Fruit fly (Drosophila melanogaster) whole organism, pupa: ENCODE data around the gene Mlc-c.

Experiments used
- CG10348 ChIP-seq: fragments of 200-800 bp; sonication (Bioruptor generic); IDR thresholded peaks from 2 replicates; pipeline ENCODE4 v1.3.6; 2022; ENCODE audit warnings: missing biosample characterization, missing genetic modification characterization
- CG12605 ChIP-seq: fragments of 200-800 bp; sonication (Bioruptor generic); IDR thresholded peaks from 2 replicates; pipeline ENCODE4 v1.3.6; 2022; ENCODE audit warnings: missing biosample characterization, missing genetic modification characterization
- CG13204 ChIP-seq: fragments of 200-800 bp; sonication (Bioruptor generic); optimal IDR thresholded peaks from 2 replicates; lab custom pipeline; 2018; ENCODE audit warnings: missing biosample characterization, mild to moderate bottlenecking, missing genetic modification characterization, moderate library complexity
- CG14655 ChIP-seq: fragments of 200-800 bp; sonication (Bioruptor generic); optimal IDR thresholded peaks from 3 replicates; lab custom pipeline; 2017; ENCODE audit warnings: mild to moderate bottlenecking, missing biosample characterization, missing genetic modification reagents, missing genetic modification characterization
- CG15710 ChIP-seq: fragments of 200-800 bp; sonication (Bioruptor generic); optimal IDR thresholded peaks from 2 replicates; lab custom pipeline; 2018; ENCODE audit warnings: missing biosample characterization, mild to moderate bottlenecking, missing genetic modification characterization, moderate library complexity
- CG17806 ChIP-seq: fragments of 200-800 bp; sonication (Bioruptor generic); optimal IDR thresholded peaks from 2 replicates; lab custom pipeline; 2018; ENCODE audit warnings: missing biosample characterization, mild to moderate bottlenecking, missing genetic modification characterization, moderate library complexity
- CG32121 ChIP-seq: fragments of 200-800 bp; sonication (Bioruptor generic); IDR thresholded peaks from 2 replicates; pipeline ENCODE4 v1.3.6; 2022; ENCODE audit warnings: missing biosample characterization, missing genetic modification characterization
- CG34367 ChIP-seq: fragments of 200-800 bp; sonication (Bioruptor generic); optimal IDR thresholded peaks from 2 replicates; lab custom pipeline; 2018; ENCODE audit warnings: missing biosample characterization, mild to moderate bottlenecking, missing genetic modification characterization
- CG4496 ChIP-seq: fragments of 200-800 bp; sonication (Bioruptor generic); IDR thresholded peaks from 3 replicates; pipeline ENCODE4 v1.3.6; 2022; ENCODE audit warnings: missing biosample characterization, missing genetic modification characterization
- CG8159 ChIP-seq: fragments of 200-800 bp; sonication (Bioruptor generic); optimal IDR thresholded peaks from 3 replicates; lab custom pipeline; 2018; ENCODE audit warnings: missing biosample characterization, mild to moderate bottlenecking, missing genetic modification characterization, moderate library complexity
- CG8301 ChIP-seq: fragments of 200-800 bp; sonication (Bioruptor generic); optimal IDR thresholded peaks from 2 replicates; lab custom pipeline; 2018; ENCODE audit warnings: missing biosample characterization, mild to moderate bottlenecking, missing genetic modification characterization
- CG9948 ChIP-seq: fragments of 200-800 bp; sonication (Bioruptor generic); optimal IDR thresholded peaks from 2 replicates; lab custom pipeline; 2018; ENCODE audit warnings: missing biosample characterization, mild to moderate bottlenecking, missing genetic modification characterization, moderate library complexity
- D1 ChIP-seq: fragments of 200-800 bp; sonication (Bioruptor generic); optimal IDR thresholded peaks from 2 replicates; lab custom pipeline; 2018; ENCODE audit warnings: missing biosample characterization, mild to moderate bottlenecking, missing genetic modification characterization, moderate library complexity
- EcR ChIP-seq: fragments of 200-800 bp; sonication (Bioruptor generic); optimal IDR thresholded peaks from 3 replicates; lab custom pipeline; 2019; ENCODE audit warnings: missing biosample characterization, missing genetic modification characterization, mild to moderate bottlenecking, moderate library complexity, missing genetic modification reagents
- Ets98B ChIP-seq: fragments of 200-800 bp; sonication (Bioruptor generic); IDR thresholded peaks from 2 replicates; pipeline ENCODE4 v1.3.6; 2022; ENCODE audit warnings: missing biosample characterization, missing genetic modification characterization
- Pif1A ChIP-seq: fragments of 200-800 bp; sonication (Bioruptor generic); optimal IDR thresholded peaks from 3 replicates; lab custom pipeline; 2016; ENCODE audit warnings: missing biosample characterization, missing genetic modification characterization
- Snoo ChIP-seq: fragments of 200-800 bp; sonication (Bioruptor generic); optimal IDR thresholded peaks from 3 replicates; lab custom pipeline; 2017; ENCODE audit warnings: missing biosample characterization, mild to moderate bottlenecking, missing genetic modification characterization, inconsistent platforms
- fd96Ca ChIP-seq: fragments of 200-800 bp; sonication (Bioruptor generic); IDR thresholded peaks from 3 replicates; pipeline ENCODE4 v1.3.6; 2022; ENCODE audit warnings: missing biosample characterization, missing genetic modification characterization
- gl ChIP-seq: fragments of 200-800 bp; sonication (Bioruptor generic); optimal IDR thresholded peaks from 2 replicates; lab custom pipeline; 2018; ENCODE audit warnings: missing biosample characterization, mild to moderate bottlenecking, missing genetic modification characterization
- rn ChIP-seq: fragments of 200-800 bp; sonication (Bioruptor generic); IDR thresholded peaks from 2 replicates; pipeline ENCODE4 v1.3.6; 2022; ENCODE audit warnings: missing biosample characterization, missing genetic modification characterization

The Mlc-c gene

DNA sequence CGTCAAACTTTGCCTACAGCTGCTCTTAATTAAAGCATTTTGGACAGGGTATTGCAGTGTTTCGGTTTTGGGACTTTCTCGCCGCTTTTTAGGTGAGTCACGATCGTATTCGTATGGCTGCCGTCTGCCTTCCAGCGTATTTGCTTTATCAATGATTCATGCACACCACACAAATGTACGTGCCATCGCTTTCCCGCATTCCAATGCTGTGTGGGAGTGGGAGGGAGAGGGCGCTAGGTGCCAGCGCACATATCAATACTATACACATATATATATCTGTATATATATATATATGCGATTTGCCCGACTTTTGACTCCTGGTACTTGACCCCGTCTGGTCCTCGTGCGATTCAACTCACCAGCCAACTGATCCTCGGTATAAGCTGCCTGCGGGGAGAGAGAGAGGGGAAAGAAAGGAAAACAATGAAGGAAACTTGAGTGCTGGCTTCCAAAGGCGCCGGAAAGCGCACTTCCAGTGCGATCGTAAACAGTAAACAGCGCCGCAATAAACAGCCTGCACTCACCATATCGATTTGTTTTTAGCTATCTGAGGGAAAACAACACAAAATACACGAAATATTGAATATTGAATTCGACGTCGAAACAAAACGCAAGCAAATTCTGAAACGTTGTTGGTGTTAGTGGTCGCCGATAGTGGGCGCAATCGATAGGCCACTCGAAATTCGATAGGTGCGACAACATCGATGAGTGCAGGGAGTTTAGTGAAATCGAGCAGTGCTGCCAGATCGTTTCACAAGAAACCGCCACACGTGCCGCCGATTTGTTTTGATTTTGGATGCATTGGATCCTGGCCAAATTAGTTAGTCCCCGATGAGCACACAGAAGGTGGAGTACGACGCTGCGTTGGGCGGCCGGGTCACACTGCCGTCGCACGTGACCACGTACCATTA is at the start of gene Mlc-c, which contains the start of gene Pop1:
Mlc-c (minus strand) TSS at position 647 of the 911 bp plus-strand sequence.
Pop1 (plus strand) TSS at position 756 of the 911 bp plus-strand sequence.
- TF ChIP-seq CG14655 (GFP tag; lab: Kevin White, UChicago) (no peak), rn (GFP tag; lab: Robert Waterston, UW) (no peak), EcR (GFP tag; lab: Kevin White, UChicago) (peak; percentile 74)

DNA sequence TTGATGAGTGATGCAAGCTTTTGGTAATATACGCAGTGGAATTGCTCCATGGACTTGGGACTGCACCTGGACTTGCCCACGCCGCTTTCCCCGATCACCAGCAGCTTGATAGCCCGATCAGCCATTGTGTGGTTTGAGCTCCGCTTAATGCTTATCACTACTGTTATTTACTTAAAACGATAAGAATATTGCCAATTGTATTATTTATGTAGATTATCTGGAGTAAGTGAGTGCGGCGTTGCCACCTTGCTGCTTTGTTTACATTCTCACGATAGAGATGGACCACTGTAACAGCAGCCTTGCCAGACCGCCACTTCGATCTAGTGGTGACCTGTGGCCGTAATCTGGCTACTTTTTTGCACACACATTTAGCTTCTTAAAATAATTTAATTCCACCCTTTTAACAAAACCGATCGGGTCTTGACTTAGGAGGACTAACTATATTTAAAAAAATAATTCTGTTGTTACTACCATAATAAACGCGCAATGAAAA is 49.2 kb upstream of the Mlc-c start, which contains the start of gene Rab18:
Rab18 (minus strand) TSS at position 276 of the 493 bp plus-strand sequence.
- TF ChIP-seq CG8159 (no peak), fd96Ca (GFP tag; lab: Robert Waterston, UW) (peak; percentile 18; the same call in 1 of the 3 replicates), CG8301 (tag; lab: Kevin White, UChicago) (no peak), rn (GFP tag; lab: Robert Waterston, UW) (no peak), CG4496 (GFP tag; lab: Robert Waterston, UW) (peak; percentile 61; the same call in 2 of the 3 replicates), gl (tag; lab: Kevin White, UChicago) (peak; percentile 53)

DNA sequence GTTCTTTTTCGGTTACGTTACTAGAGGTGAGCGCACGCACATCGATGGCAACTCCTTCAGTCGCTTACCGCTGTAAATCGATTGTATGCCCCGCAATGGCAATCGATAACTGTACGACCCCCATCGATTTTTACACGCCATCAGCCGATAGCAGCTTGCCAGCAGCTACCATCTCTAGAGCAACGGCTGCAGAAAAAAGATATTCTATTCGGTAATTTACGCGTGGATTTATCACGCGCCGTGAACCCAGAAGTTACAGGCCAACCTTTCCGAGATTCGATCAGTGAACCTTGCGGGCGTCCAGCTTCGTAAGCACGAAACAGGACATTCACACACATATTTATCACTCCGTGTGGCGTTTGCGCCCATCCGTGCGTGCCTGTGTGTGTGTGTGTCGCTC is 43.6 kb upstream of the Mlc-c start, which contains the start of the genes Sirt4 and CG4119:
Sirt4 (minus strand) TSS at position 39 of the 400 bp plus-strand sequence.
CG4119 (plus strand) TSS at position 151 of the 400 bp plus-strand sequence.
- TF ChIP-seq CG4496 (GFP tag; lab: Robert Waterston, UW) (0 out of 3 replicates have a peak, but pooled peaks have one; percentile 23), CG8159 (no peak), EcR (GFP tag; lab: Kevin White, UChicago) (peak; percentile 25)
- TF ChIP-seq, all 21 proteins: peak for 2

DNA sequence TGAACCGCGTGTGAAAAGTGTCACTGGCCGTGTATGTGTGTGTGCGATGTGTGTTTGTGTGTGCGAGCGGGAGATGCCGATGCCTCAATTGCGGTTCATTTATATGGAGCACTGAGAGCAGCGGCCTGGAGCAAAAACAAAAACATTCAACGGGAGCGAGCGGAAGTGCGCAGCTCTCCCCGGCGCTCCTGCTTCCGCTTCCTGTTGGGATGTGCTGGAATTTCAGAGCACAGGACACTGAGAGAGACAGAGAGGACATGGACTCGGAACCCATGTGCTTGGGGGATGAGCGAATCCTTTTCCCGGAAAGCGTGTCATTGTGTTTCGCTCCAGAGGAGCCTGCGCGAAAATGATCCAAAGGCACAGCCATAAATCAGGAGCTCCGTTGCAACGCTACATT is 41.9 kb upstream of the Mlc-c start:
- TF ChIP-seq EcR (GFP tag; lab: Kevin White, UChicago), result peak; percentile 15
- peak; percentile 43 for TF ChIP-seq CG13204 (GFP tag; lab: Kevin White, UChicago)
- TF ChIP-seq CG14655 (GFP tag; lab: Kevin White, UChicago), result no peak
- no peak for TF ChIP-seq CG10348 (GFP tag; lab: Robert Waterston, UW)

DNA sequence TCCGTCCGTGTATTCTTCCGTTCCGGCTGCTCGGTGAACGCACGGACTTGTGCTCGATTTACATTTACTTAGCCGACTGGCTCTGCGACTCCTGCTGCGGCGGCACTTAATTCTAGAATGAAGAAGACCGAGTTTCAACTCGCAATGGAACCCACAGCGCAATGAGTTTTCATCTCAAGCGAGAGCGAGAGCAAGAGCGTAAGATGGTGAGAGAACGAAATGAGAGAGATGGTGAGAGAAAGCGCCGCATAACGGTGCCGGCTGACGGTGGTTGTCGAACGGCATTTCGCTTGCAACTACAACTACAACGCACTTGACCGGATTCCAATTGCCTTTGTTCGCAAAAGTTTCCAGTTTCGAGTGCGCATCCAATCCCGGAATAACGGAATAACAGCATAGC is 40.4 kb upstream of the Mlc-c start, which contains the start of gene OtopLc:
OtopLc (minus strand) TSS at position 101 of the 400 bp plus-strand sequence.
- no peak for TF ChIP-seq gl (tag; lab: Kevin White, UChicago)
- TF ChIP-seq CG10348 (GFP tag; lab: Robert Waterston, UW), result no peak

DNA sequence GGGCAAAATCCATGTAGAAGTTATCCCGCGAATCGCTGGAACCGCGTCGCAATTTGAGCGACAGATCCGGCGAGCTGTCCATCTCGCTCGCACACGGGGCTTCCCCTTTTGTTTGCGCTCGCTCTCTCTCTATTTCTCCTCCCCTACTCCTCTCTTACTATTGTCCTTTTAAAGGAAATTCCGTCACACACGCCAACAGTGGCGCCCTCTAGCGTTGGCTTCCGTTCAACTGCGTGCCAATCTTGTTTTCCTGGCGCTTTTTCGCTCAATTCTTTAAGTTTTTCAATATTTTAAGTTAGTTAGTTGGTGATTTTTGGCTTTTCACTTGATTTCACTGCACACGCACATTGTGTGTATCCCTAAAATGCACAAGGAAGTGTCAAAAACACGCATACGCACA is 39.6 kb upstream of the Mlc-c start:
- TF ChIP-seq CG32121 (GFP tag; lab: Robert Waterston, UW), result no peak
- no peak for TF ChIP-seq CG13204 (GFP tag; lab: Kevin White, UChicago)
- no peak for TF ChIP-seq CG14655 (GFP tag; lab: Kevin White, UChicago)
- no peak for TF ChIP-seq D1 (tag; lab: Kevin White, UChicago)
- no peak for TF ChIP-seq Snoo (tag; lab: Kevin White, UChicago)
- no peak for TF ChIP-seq CG15710
- no peak for TF ChIP-seq Ets98B (GFP tag; lab: Robert Waterston, UW)

DNA sequence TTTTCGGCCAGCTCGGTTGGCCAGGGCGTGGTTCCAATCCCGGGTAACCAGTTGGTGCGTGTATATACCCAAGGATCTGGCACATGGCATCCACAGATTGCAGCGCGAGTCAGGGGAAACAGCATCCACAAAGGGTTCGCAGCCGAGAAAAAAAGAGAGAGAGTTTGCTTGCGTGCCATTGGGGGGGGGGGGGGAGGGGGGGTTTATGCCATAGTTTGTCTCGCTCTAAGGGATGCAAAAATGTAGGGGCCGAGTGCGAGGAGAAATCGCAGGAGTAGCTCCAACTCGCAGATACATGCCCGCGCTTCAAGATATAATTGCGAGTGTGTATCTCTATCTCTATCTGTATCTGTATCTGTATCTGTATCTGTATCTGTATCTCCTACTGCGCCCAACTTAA is 27.7 kb upstream of the Mlc-c start:
- TF ChIP-seq CG8159, result no peak
- no peak for TF ChIP-seq CG17806 (tag; lab: Kevin White, UChicago)
- no peak for TF ChIP-seq CG15710
- no peak for TF ChIP-seq D1 (tag; lab: Kevin White, UChicago)
- no peak for TF ChIP-seq Snoo (tag; lab: Kevin White, UChicago)
- TF ChIP-seq CG4496 (GFP tag; lab: Robert Waterston, UW), result no peak
- no peak for TF ChIP-seq gl (tag; lab: Kevin White, UChicago)
- TF ChIP-seq rn (GFP tag; lab: Robert Waterston, UW), result no peak
- TF ChIP-seq CG9948 (tag; lab: Kevin White, UChicago), result no peak
- TF ChIP-seq CG13204 (GFP tag; lab: Kevin White, UChicago), result no peak
- TF ChIP-seq CG32121 (GFP tag; lab: Robert Waterston, UW), result no peak
- TF ChIP-seq CG8301 (tag; lab: Kevin White, UChicago), result no peak
- TF ChIP-seq Pif1A (GFP tag; lab: Kevin White, UChicago), result no peak
- TF ChIP-seq CG12605 (GFP tag; lab: Robert Waterston, UW), result no peak
- no peak for TF ChIP-seq Ets98B (GFP tag; lab: Robert Waterston, UW)
- no peak for TF ChIP-seq CG34367 (tag; lab: Kevin White, UChicago)
- TF ChIP-seq, all 21 proteins: peak for 0
